Worm (Caenorhabditis elegans): ENCODE data around the gene srx-133.

srx-133 gene

DNA sequence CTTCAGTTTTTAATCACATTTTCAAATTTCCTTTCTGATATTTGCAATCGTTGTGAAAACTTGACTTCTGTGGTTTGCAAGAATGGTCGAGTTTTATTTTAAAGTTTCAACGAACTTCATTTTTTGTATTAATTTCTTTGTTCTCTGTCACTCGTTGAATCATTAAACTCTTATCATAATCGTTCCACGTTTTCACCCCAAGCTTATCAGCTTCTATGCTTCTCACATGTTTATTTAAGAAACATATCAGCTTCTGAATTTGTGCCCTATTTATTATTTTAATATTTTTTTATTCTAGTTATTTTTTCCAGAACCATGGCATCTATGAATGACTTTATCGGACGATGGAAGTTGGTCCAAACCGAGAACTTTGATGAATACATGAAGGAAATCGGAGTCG is 30.8 kb downstream of the srx-133 start, which contains the start of gene lbp-7:
Gene lbp-7 (plus strand): TSS at position 312 of the 400 bp plus-strand sequence.
- TF ChIP-seq T22C8.4 (GFP tag; IDR thresholded peaks at IDR 0.05) (no peak), ztf-29 (GFP tag; IDR thresholded peaks at IDR 0.05) (no peak), med-1 (GFP tag; optimal IDR thresholded peaks at IDR 0.05; ENCODE audit: insufficient read depth) (no peak), cog-1 (tag; optimal IDR thresholded peaks at IDR 0.05) (no peak), tab-1 (GFP tag; IDR thresholded peaks at IDR 0.05) (no peak), ztf-23 (GFP tag; IDR thresholded peaks at IDR 0.05) (no peak), klf-2 (GFP tag; conservative IDR thresholded peaks at IDR 0.05) (no peak), ref-1 (GFP tag; conservative IDR thresholded peaks at IDR 0.05) (no peak)

DNA sequence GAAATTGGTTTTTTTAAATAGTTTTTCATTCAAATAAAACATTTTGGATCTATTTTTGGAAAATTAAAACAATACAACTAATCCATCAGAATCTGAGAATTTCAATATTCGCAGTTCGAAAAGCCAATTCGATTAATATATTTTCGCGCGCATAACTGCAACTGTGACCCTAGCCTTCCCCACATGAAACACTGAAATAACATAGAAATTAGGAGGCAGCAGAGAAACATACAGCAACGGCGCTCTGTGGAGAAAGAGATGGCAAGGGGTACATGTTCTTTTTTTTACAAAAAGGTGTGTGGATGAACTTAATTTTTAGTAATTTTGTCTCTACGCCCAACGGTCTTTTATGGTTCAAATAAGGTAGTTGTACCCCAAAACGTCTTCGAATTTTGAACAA is 31.7 kb downstream of the srx-133 start:
- TF ChIP-seq flt-1 (GFP tag; IDR thresholded peaks at IDR 0.05) (no peak), T22C8.4 (GFP tag; IDR thresholded peaks at IDR 0.05) (no peak), tab-1 (GFP tag; IDR thresholded peaks at IDR 0.05) (no peak), klf-2 (GFP tag; conservative IDR thresholded peaks at IDR 0.05) (no peak), ref-1 (GFP tag; conservative IDR thresholded peaks at IDR 0.05) (no peak), ztf-29 (GFP tag; IDR thresholded peaks at IDR 0.05) (no peak), med-1 (GFP tag; optimal IDR thresholded peaks at IDR 0.05; ENCODE audit: insufficient read depth) (no peak), cog-1 (tag; optimal IDR thresholded peaks at IDR 0.05) (no peak), ztf-23 (GFP tag; IDR thresholded peaks at IDR 0.05) (no peak)

DNA sequence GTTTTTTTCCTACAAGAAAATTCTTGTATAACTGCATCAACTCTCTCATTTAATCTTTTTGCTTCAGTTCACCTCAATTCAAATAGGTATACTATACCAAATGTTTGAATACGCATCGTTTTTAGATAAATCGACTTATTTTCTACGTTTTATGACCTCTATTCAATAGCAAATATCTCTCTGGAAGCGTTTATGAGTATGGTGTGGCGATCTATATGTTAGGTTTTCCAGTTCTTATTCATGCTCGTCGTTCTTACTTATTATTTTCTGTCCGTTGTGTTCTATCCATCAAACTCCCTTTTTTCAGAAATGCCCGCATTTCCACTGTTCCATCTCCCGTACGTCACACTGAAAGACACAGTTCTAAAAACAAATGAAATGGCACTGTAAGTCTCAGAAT is 32.1 kb downstream of the srx-133 start, which contains the start of gene T22G5.3:
Gene T22G5.3 (plus strand): TSS at position 301 of the 400 bp plus-strand sequence.
- no peak for TF ChIP-seq tab-1 (GFP tag; IDR thresholded peaks at IDR 0.05)
- no peak for TF ChIP-seq T22C8.4 (GFP tag; IDR thresholded peaks at IDR 0.05)
- no peak for TF ChIP-seq ztf-23 (GFP tag; IDR thresholded peaks at IDR 0.05)
- no peak for TF ChIP-seq med-1 (GFP tag; optimal IDR thresholded peaks at IDR 0.05; ENCODE audit: insufficient read depth)
- no peak for TF ChIP-seq cog-1 (tag; optimal IDR thresholded peaks at IDR 0.05)
- TF ChIP-seq ztf-29 (GFP tag; IDR thresholded peaks at IDR 0.05), result no peak
- TF ChIP-seq klf-2 (GFP tag; conservative IDR thresholded peaks at IDR 0.05), result no peak
- no peak for TF ChIP-seq ref-1 (GFP tag; conservative IDR thresholded peaks at IDR 0.05)
- TF ChIP-seq flt-1 (GFP tag; IDR thresholded peaks at IDR 0.05), result no peak

DNA sequence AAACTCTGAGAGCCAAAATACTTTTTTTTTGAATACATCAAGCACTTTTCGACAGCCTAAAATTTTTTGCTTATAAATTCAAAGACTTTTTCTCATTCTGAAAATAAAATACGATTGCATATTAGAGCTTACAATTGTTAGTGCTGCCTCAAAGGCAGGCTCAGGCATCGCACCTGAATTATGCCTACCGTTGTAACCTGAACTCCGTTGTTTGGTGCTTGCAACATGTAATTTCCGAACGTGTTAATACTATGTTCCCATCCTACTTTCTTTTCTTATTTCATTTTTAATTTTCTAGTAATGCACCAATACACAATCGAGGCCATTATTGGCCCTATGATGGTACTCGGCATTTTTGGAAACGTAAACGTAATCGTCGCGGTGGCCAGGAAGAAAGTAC is 38.9 kb downstream of the srx-133 start, which contains the start of gene srsx-19:
Gene srsx-19 (plus strand): TSS at position 301 of the 400 bp plus-strand sequence.
- TF ChIP-seq cog-1 (tag; optimal IDR thresholded peaks at IDR 0.05) (no peak), flt-1 (GFP tag; IDR thresholded peaks at IDR 0.05) (no peak), klf-2 (GFP tag; conservative IDR thresholded peaks at IDR 0.05) (no peak), T22C8.4 (GFP tag; IDR thresholded peaks at IDR 0.05) (no peak)

DNA sequence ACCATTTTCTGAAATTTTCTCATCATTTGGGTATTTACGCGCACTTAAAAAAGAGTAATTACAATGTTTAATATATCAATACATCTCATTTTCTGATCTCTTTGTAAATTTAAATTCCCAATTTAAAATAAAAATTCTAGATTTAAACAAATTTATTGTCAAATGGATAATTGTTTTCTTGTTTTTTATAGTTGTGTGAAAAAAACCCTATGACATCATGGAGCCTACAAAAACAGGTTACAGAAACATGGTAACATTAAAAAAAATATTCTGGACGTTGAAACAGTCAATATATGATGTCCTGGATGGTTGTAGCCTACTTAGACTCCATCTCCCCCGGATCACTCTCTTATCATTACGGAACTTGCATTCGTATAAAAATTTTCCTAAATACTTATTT is 41.0 kb downstream of the srx-133 start, which contains the start of gene spp-12:
Gene spp-12 (plus strand): TSS at position 301 of the 400 bp plus-strand sequence.
- TF ChIP-seq ref-1 (GFP tag; conservative IDR thresholded peaks at IDR 0.05), result no peak
- no peak for TF ChIP-seq ztf-29 (GFP tag; IDR thresholded peaks at IDR 0.05)
- no peak for TF ChIP-seq ztf-23 (GFP tag; IDR thresholded peaks at IDR 0.05)
- TF ChIP-seq klf-2 (GFP tag; conservative IDR thresholded peaks at IDR 0.05), result no peak
- TF ChIP-seq flt-1 (GFP tag; IDR thresholded peaks at IDR 0.05), result no peak
- no peak for TF ChIP-seq cog-1 (tag; optimal IDR thresholded peaks at IDR 0.05)
- TF ChIP-seq tab-1 (GFP tag; IDR thresholded peaks at IDR 0.05), result no peak
- TF ChIP-seq T22C8.4 (GFP tag; IDR thresholded peaks at IDR 0.05), result no peak
- no peak for TF ChIP-seq med-1 (GFP tag; optimal IDR thresholded peaks at IDR 0.05; ENCODE audit: insufficient read depth)

DNA sequence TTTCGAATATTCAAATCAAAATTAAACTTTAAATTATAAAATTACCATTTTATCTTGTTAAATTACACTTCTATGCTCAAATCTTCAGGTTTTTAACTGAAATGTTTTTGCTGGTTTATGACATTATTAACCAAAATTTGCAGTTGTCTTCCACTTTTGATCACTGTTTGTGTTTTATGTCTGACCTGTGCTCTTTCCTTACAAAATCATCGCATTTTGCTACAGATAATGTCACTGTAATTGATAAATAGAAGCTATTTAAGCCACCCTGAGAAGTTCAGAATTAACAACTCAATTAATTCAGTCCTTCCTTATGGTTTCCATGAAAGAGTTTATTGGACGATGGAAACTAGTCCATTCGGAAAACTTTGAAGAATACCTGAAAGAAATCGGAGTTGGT is 42.0 kb downstream of the srx-133 start, which contains the start of gene lbp-8:
Gene lbp-8 (plus strand): TSS at position 301 of the 400 bp plus-strand sequence.
- TF ChIP-seq flt-1 (GFP tag; IDR thresholded peaks at IDR 0.05), result no peak
- no peak for TF ChIP-seq klf-2 (GFP tag; conservative IDR thresholded peaks at IDR 0.05)
- TF ChIP-seq cog-1 (tag; optimal IDR thresholded peaks at IDR 0.05), result no peak
- no peak for TF ChIP-seq tab-1 (GFP tag; IDR thresholded peaks at IDR 0.05)
- no peak for TF ChIP-seq ztf-23 (GFP tag; IDR thresholded peaks at IDR 0.05)
- TF ChIP-seq ztf-29 (GFP tag; IDR thresholded peaks at IDR 0.05), result no peak
- TF ChIP-seq T22C8.4 (GFP tag; IDR thresholded peaks at IDR 0.05), result no peak
- no peak for TF ChIP-seq ref-1 (GFP tag; conservative IDR thresholded peaks at IDR 0.05)
- TF ChIP-seq med-1 (GFP tag; optimal IDR thresholded peaks at IDR 0.05; ENCODE audit: insufficient read depth), result no peak

DNA sequence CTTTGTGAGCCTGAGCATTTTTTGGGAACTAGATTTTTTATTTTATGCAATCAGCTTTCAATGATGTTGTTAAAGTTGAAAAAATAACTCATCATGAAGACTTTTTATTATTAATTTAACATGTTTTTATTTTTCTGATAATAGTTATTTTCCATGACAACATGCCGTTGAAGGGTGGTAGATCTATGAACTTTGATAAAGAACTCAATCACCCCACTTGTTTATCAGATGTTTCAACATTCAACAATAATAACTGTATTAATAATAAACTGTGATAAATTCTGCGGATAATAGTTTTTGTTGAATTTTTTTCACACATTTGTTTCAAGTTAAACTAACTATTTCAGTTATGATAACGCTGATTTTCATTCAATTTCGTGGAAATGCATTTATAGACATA is 43.0 kb downstream of the srx-133 start:
- TF ChIP-seq klf-2 (GFP tag; conservative IDR thresholded peaks at IDR 0.05), result no peak
- no peak for TF ChIP-seq med-1 (GFP tag; optimal IDR thresholded peaks at IDR 0.05; ENCODE audit: insufficient read depth)
- no peak for TF ChIP-seq flt-1 (GFP tag; IDR thresholded peaks at IDR 0.05)
- TF ChIP-seq cog-1 (tag; optimal IDR thresholded peaks at IDR 0.05), result no peak
- TF ChIP-seq ztf-29 (GFP tag; IDR thresholded peaks at IDR 0.05), result no peak
- TF ChIP-seq ztf-23 (GFP tag; IDR thresholded peaks at IDR 0.05), result no peak
- TF ChIP-seq ref-1 (GFP tag; conservative IDR thresholded peaks at IDR 0.05), result no peak
- TF ChIP-seq tab-1 (GFP tag; IDR thresholded peaks at IDR 0.05), result no peak
- no peak for TF ChIP-seq T22C8.4 (GFP tag; IDR thresholded peaks at IDR 0.05)

DNA sequence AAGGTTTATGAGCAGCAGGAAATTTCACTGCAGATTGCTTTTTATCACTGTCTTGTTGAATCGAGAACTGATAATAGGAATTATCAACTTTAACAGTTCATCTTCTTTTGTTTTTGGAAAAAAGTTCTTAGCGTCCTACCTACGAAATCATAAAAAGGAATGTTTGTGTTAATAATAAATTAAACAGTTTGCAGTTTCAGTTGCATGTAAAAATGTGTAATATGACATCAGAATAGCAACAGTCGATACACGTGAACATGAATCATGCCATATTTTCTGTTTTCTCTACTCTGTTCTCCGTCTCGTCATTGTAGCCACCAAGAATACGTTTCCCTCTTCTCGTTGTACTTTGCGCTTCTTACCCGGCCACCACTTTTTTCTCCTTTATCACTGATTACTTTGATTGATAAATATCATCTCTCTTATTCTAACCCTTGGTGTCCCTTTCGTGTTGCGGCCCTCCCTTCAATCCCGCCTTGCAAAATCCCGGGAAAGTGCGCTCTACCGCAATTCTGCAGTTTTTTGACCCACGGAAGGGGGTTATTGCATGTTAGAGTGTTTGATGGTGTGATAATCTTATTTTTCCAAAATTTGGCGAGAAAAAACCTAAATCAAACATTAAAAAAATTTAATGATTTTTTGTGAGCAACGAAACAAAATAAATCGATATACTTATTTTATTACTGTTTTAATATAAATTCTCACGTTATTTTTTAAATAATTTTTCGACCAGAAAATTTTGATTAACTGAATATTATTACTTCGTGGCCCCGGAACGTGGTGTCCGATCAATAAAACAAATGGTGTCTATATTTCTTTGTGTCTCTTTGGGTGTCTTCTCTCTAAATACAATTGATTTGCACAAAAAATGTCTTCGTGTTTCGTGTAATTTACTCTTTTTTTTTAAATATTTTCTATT is 44.2 kb downstream of the srx-133 start, which contains the start of gene sptl-3:
Gene sptl-3 (plus strand): TSS at position 869 of the 919 bp plus-strand sequence.
- TF ChIP-seq ztf-23 (GFP tag; IDR thresholded peaks at IDR 0.05) (no peak), tab-1 (GFP tag; IDR thresholded peaks at IDR 0.05) (no peak), ref-1 (GFP tag; conservative IDR thresholded peaks at IDR 0.05) (no peak), T22C8.4 (GFP tag; IDR thresholded peaks at IDR 0.05) (no peak), cog-1 (tag; optimal IDR thresholded peaks at IDR 0.05) (no peak), klf-2 (GFP tag; conservative IDR thresholded peaks at IDR 0.05) (no peak), ztf-29 (GFP tag; IDR thresholded peaks at IDR 0.05) (no peak), flt-1 (GFP tag; IDR thresholded peaks at IDR 0.05) (no peak), med-1 (GFP tag; optimal IDR thresholded peaks at IDR 0.05; ENCODE audit: insufficient read depth) (no peak)

DNA sequence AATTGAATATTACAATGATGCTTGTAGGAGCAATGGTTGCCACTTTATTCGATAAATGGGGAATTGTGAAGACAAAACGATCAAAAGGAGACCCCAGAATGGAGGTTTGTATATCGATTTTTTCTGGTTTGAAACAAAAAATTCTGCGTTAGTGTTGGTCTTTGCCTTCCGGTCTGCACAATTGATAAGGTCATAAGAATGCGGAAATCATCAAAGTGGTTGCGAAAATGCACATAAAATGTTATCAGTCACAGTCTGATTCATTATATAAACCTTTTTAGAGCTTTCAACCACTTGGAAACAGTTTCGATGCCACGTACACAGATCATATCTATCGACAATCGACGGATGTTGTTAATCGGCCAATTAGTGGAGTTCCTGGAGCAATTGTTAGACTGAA is 45.1 kb downstream of the srx-133 start:
- TF ChIP-seq flt-1 (GFP tag; IDR thresholded peaks at IDR 0.05) (no peak), ztf-29 (GFP tag; IDR thresholded peaks at IDR 0.05) (no peak), klf-2 (GFP tag; conservative IDR thresholded peaks at IDR 0.05) (no peak), tab-1 (GFP tag; IDR thresholded peaks at IDR 0.05) (no peak), ztf-23 (GFP tag; IDR thresholded peaks at IDR 0.05) (no peak), T22C8.4 (GFP tag; IDR thresholded peaks at IDR 0.05) (no peak), cog-1 (tag; optimal IDR thresholded peaks at IDR 0.05) (no peak), ref-1 (GFP tag; conservative IDR thresholded peaks at IDR 0.05) (no peak), med-1 (GFP tag; optimal IDR thresholded peaks at IDR 0.05; ENCODE audit: insufficient read depth) (no peak)

Data from whole organism, midembryonic.